Fruit fly (Drosophila melanogaster) whole organism, embryonic: Measurements from ENCODE around the gene CG12112.

Experiments
- Antp ChIP-seq: fragments of 200-800 bp; sonication (Bioruptor generic); optimal IDR thresholded peaks from 3 replicates; lab custom pipeline; 2016; ENCODE audit warnings: missing biosample characterization, missing genetic modification characterization
- BEAF-32 ChIP-seq: fragments of 200-800 bp; sonication (Bioruptor generic); optimal IDR thresholded peaks from 3 replicates; lab custom pipeline; 2017; ENCODE audit warnings: missing biosample characterization, missing genetic modification characterization, mild to moderate bottlenecking, moderate library complexity, missing genetic modification reagents
- Bdp1 ChIP-seq: fragments of 200-800 bp; sonication (Bioruptor generic); optimal IDR thresholded peaks from 3 replicates; lab custom pipeline; 2016; ENCODE audit warnings: missing biosample characterization, missing genetic modification characterization
- Blimp-1 ChIP-seq: fragments of 200-800 bp; sonication (Bioruptor generic); optimal IDR thresholded peaks from 3 replicates; lab custom pipeline; 2018; ENCODE audit warnings: missing biosample characterization, missing genetic modification characterization, mild to moderate bottlenecking, moderate library complexity, missing genetic modification reagents
- BtbVII ChIP-seq: fragments of 200-800 bp; sonication (Bioruptor generic); optimal IDR thresholded peaks from 3 replicates; lab custom pipeline; 2017; ENCODE audit warnings: missing biosample characterization, mild to moderate bottlenecking, missing genetic modification characterization
- C15 ChIP-seq: fragments of 200-800 bp; sonication (Bioruptor generic); IDR thresholded peaks from 3 replicates; pipeline ENCODE4 v1.3.6; 2022; ENCODE audit warnings: missing biosample characterization, missing genetic modification characterization
- CG12104 ChIP-seq: fragments of 200-800 bp; sonication (Bioruptor generic); optimal IDR thresholded peaks from 3 replicates; lab custom pipeline; 2016; ENCODE audit warnings: missing biosample characterization, missing genetic modification characterization
- CG13775 ChIP-seq: fragments of 200-800 bp; sonication (Bioruptor generic); optimal IDR thresholded peaks from 3 replicates; lab custom pipeline; 2017; ENCODE audit warnings: missing biosample characterization, mild to moderate bottlenecking, missing genetic modification characterization
- CG1529 ChIP-seq: fragments of 200-800 bp; sonication (Bioruptor generic); optimal IDR thresholded peaks from 3 replicates; lab custom pipeline; 2018; ENCODE audit warnings: missing biosample characterization, missing genetic modification characterization
- CG1603 ChIP-seq: fragments of 200-800 bp; sonication (Bioruptor generic); optimal IDR thresholded peaks from 2 replicates; lab custom pipeline; 2019; ENCODE audit warnings: missing biosample characterization, mild to moderate bottlenecking, missing genetic modification characterization, moderate library complexity
- CG17359 ChIP-seq: fragments of 200-800 bp; sonication (Bioruptor generic); optimal IDR thresholded peaks from 3 replicates; lab custom pipeline; 2018; ENCODE audit warnings: missing biosample characterization, mild to moderate bottlenecking, missing genetic modification characterization, moderate library complexity
- CG17361 ChIP-seq: fragments of 200-800 bp; sonication (Bioruptor generic); IDR thresholded peaks from 3 replicates; pipeline ENCODE4 v1.3.6; 2022; ENCODE audit warnings: missing biosample characterization, missing genetic modification characterization
- CG17385 ChIP-seq: fragments of 200-800 bp; sonication (Bioruptor generic); optimal IDR thresholded peaks from 3 replicates; lab custom pipeline; 2018; ENCODE audit warnings: missing biosample characterization, mild to moderate bottlenecking, missing genetic modification characterization
- CG17568 ChIP-seq: fragments of 200-800 bp; sonication (Bioruptor generic); optimal IDR thresholded peaks from 2 replicates; lab custom pipeline; 2018; ENCODE audit warnings: missing biosample characterization, mild to moderate bottlenecking, missing genetic modification characterization, moderate library complexity
- CG3281 ChIP-seq: fragments of 200-800 bp; sonication (Bioruptor generic); optimal IDR thresholded peaks from 3 replicates; lab custom pipeline; 2017; ENCODE audit warnings: missing biosample characterization, mild to moderate bottlenecking, missing genetic modification characterization
- CG4854 ChIP-seq: fragments of 200-800 bp; sonication (Bioruptor generic); optimal IDR thresholded peaks from 2 replicates; lab custom pipeline; 2016; ENCODE audit warnings: missing biosample characterization, missing genetic modification characterization, inconsistent platforms
- CG6654 ChIP-seq: fragments of 200-800 bp; sonication (Bioruptor generic); optimal IDR thresholded peaks from 2 replicates; lab custom pipeline; 2017; ENCODE audit warnings: missing biosample characterization, mild to moderate bottlenecking, missing genetic modification characterization
- CG8281 ChIP-seq: fragments of 200-800 bp; sonication (Bioruptor generic); optimal IDR thresholded peaks from 2 replicates; lab custom pipeline; 2018; ENCODE audit warnings: missing biosample characterization, mild to moderate bottlenecking, missing genetic modification characterization, moderate library complexity
- CG9727 ChIP-seq: fragments of 200-800 bp; sonication (Bioruptor generic); optimal IDR thresholded peaks from 3 replicates; lab custom pipeline; 2017; ENCODE audit warnings: missing biosample characterization, mild to moderate bottlenecking, missing genetic modification characterization
- D19A ChIP-seq: fragments of 200-800 bp; optimal IDR thresholded peaks from 3 replicates; lab custom pipeline; 2019; ENCODE audit warnings: missing biosample characterization, mild to moderate bottlenecking, missing genetic modification characterization, moderate library complexity
- Deaf1 ChIP-seq: fragments of 200-800 bp; optimal IDR thresholded peaks from 3 replicates; lab custom pipeline; 2019; ENCODE audit warnings: missing biosample characterization, mild to moderate bottlenecking, missing genetic modification characterization, moderate library complexity
- Doc2 ChIP-seq: fragments of 200-800 bp; sonication (Bioruptor generic); IDR thresholded peaks from 2 replicates; pipeline ENCODE4 v1.3.6; 2022; ENCODE audit warnings: missing biosample characterization, missing genetic modification characterization
- Dref ChIP-seq: fragments of 200-800 bp; sonication (Bioruptor generic); IDR thresholded peaks from 2 replicates; pipeline ENCODE4 v1.3.6; 2022; ENCODE audit warnings: missing biosample characterization, missing genetic modification characterization
- E2f1 ChIP-seq: fragments of 200-800 bp; sonication (Bioruptor generic); IDR thresholded peaks from 2 replicates; pipeline ENCODE4 v1.3.6; 2022; ENCODE audit warnings: missing biosample characterization, missing genetic modification characterization
- Fer2 ChIP-seq: fragments of 200-800 bp; sonication (Bioruptor generic); optimal IDR thresholded peaks from 2 replicates; lab custom pipeline; 2018; ENCODE audit warnings: missing biosample characterization, mild to moderate bottlenecking, missing genetic modification characterization, moderate library complexity
- H2.0 ChIP-seq: fragments of 200-800 bp; sonication (Bioruptor generic); IDR thresholded peaks from 2 replicates; pipeline ENCODE4 v1.3.6; 2022; ENCODE audit warnings: missing biosample characterization, missing genetic modification characterization
- HLH3B ChIP-seq: fragments of 200-800 bp; sonication (Bioruptor generic); IDR thresholded peaks from 2 replicates; pipeline ENCODE4 v1.3.6; 2022; ENCODE audit warnings: missing biosample characterization, missing genetic modification characterization
- MESR4 ChIP-seq: fragments of 200-800 bp; sonication (Bioruptor generic); optimal IDR thresholded peaks from 2 replicates; lab custom pipeline; 2018; ENCODE audit warnings: missing biosample characterization, mild to moderate bottlenecking, missing genetic modification characterization, moderate library complexity
- Mad ChIP-seq: fragments of 200-800 bp; sonication (Bioruptor generic); optimal IDR thresholded peaks from 2 replicates; lab custom pipeline; 2016; ENCODE audit warnings: missing biosample characterization, missing genetic modification characterization
- NC2β ChIP-seq: fragments of 200-800 bp; sonication (Bioruptor generic); optimal IDR thresholded peaks from 2 replicates; lab custom pipeline; 2016; ENCODE audit warnings: missing biosample characterization, missing genetic modification characterization
- NK7.1 ChIP-seq: fragments of 200-800 bp; sonication (Bioruptor generic); optimal IDR thresholded peaks from 3 replicates; lab custom pipeline; 2016; ENCODE audit warnings: missing biosample characterization, missing genetic modification characterization
- Poxn ChIP-seq: fragments of 200-800 bp; sonication (Bioruptor generic); IDR thresholded peaks from 2 replicates; pipeline ENCODE4 v1.3.6; 2022; ENCODE audit warnings: missing biosample characterization, missing genetic modification characterization
- Rfx ChIP-seq: fragments of 200-800 bp; sonication (Bioruptor generic); IDR thresholded peaks from 2 replicates; pipeline ENCODE4 v1.3.6; 2022; ENCODE audit warnings: missing biosample characterization, missing genetic modification characterization
- bowl ChIP-seq: fragments of 200-800 bp; sonication (Bioruptor generic); IDR thresholded peaks from 2 replicates; pipeline ENCODE4 v1.3.6; 2022; ENCODE audit warnings: missing biosample characterization, missing genetic modification characterization
- cas ChIP-seq: fragments of 200-800 bp; sonication (Bioruptor generic); IDR thresholded peaks from 2 replicates; pipeline ENCODE4 v1.3.6; 2022; ENCODE audit warnings: missing biosample characterization, missing genetic modification characterization
- cg ChIP-seq: fragments of 200-800 bp; sonication (Bioruptor generic); optimal IDR thresholded peaks from 3 replicates; lab custom pipeline; 2019; ENCODE audit warnings: missing biosample characterization, mild to moderate bottlenecking, missing genetic modification characterization, moderate library complexity
- crp ChIP-seq, 2 experiments: fragments of 200-800 bp; sonication (Bioruptor generic); optimal IDR thresholded peaks; 2 replicates in 1 of 2; 3 replicates in 1 of 2; lab custom pipeline; 2017; ENCODE audit warnings: missing biosample characterization in 2 of 2, missing genetic modification characterization in 2 of 2, mild to moderate bottlenecking in 1 of 2, moderate library complexity in 1 of 2
- disco-r ChIP-seq: fragments of 200-800 bp; sonication (Bioruptor generic); optimal IDR thresholded peaks from 2 replicates; lab custom pipeline; 2016; ENCODE audit warnings: missing biosample characterization, missing genetic modification characterization
- dm ChIP-seq: fragments of 200-800 bp; sonication (Bioruptor generic); optimal IDR thresholded peaks from 3 replicates; lab custom pipeline; 2016; ENCODE audit warnings: missing biosample characterization, missing genetic modification characterization
- hb ChIP-seq: fragments of 200-800 bp; sonication (Bioruptor generic); IDR thresholded peaks from 3 replicates; pipeline ENCODE4 v1.3.6; 2022; ENCODE audit warnings: missing biosample characterization, missing genetic modification characterization; ENCODE audit not compliant: partially characterized antibody
- ken ChIP-seq: fragments of 200-800 bp; sonication (Bioruptor generic); IDR thresholded peaks from 3 replicates; pipeline ENCODE4 v1.3.6; 2022; ENCODE audit warnings: missing biosample characterization, missing genetic modification characterization
- pan ChIP-seq, 4 experiments: fragments of >200 bp in 3 of 4; fragments of 200-800 bp in 1 of 4; sonication (Bioruptor generic) in 1 of 4; optimal IDR thresholded peaks in 3 of 4; IDR thresholded peaks in 1 of 4; 2 replicates each; pipeline versions ENCODE4 v1.3.6 to Lab custom; 2017 to 2022; ENCODE audit warnings: missing biosample characterization in 2 of 4, missing genetic modification characterization in 2 of 4, mixed read lengths in 1 of 4
- pros ChIP-seq: fragments of 200-800 bp; sonication (Bioruptor generic); optimal IDR thresholded peaks from 3 replicates; lab custom pipeline; 2019; ENCODE audit warnings: missing biosample characterization, mild to moderate bottlenecking, missing genetic modification characterization, moderate library complexity
- psq ChIP-seq: fragments of 200-800 bp; sonication (Bioruptor generic); optimal IDR thresholded peaks from 2 replicates; lab custom pipeline; 2017; ENCODE audit warnings: missing biosample characterization, missing genetic modification characterization
- pzg ChIP-seq: fragments of 200-800 bp; sonication (Bioruptor generic); optimal IDR thresholded peaks from 3 replicates; lab custom pipeline; 2018; ENCODE audit warnings: missing biosample characterization, mild to moderate bottlenecking, missing genetic modification characterization, moderate library complexity
- sd ChIP-seq: fragments of 200-800 bp; sonication (Bioruptor generic); optimal IDR thresholded peaks from 3 replicates; lab custom pipeline; 2018; ENCODE audit warnings: missing biosample characterization, mild to moderate bottlenecking, missing genetic modification characterization, moderate library complexity
- ssp ChIP-seq: fragments of 200-800 bp; sonication (Bioruptor generic); IDR thresholded peaks from 2 replicates; pipeline ENCODE4 v1.3.6; 2022; ENCODE audit warnings: missing biosample characterization, missing genetic modification characterization
- trem ChIP-seq: fragments of 200-800 bp; optimal IDR thresholded peaks from 3 replicates; lab custom pipeline; 2019; ENCODE audit warnings: missing biosample characterization, mild to moderate bottlenecking, missing genetic modification characterization, moderate library complexity
- unc-4 ChIP-seq: fragments of 200-800 bp; sonication (Bioruptor generic); IDR thresholded peaks from 2 replicates; pipeline ENCODE4 v1.3.6; 2022; ENCODE audit warnings: missing biosample characterization, missing genetic modification characterization; ENCODE audit not compliant: partially characterized antibody
- yki ChIP-seq: fragments of >200 bp; optimal IDR thresholded peaks from 3 replicates; lab custom pipeline; 2018

Gene CG12112

DNA sequence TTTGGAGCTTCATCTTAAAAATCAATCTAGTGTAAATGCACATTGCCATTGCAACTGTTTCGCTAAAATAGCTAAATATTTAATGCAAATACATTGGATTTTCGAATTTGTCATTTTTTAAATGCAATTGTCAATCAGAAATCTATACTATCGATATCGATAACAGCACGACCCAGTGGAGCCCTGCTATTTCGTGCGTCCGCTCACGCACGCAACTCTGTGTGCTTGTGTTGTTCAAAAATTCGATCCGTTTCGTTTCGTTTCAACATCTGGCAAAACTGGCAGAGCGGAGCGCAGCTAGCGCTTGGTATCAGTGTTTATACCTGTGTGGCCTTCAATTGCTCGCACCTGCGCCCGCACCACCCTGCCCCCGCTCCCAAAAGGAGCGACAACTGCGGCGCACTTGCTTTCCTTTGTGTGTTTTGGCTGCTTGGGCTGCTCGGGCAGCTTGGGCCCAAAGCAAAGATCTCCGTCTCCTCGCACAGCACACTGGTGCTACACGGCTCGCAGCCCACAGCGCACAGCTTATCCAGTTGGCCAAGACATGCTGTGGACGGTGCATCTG is 28.7 kb upstream of the CG12112 start, which contains the start of gene CG12081 (continued):
- TF ChIP-seq ssp (GFP tag; lab: Robert Waterston, UW) (peak; percentile 95), Bdp1 (GFP tag; lab: Kevin White, UChicago) (no peak), CG17359 (tag; lab: Kevin White, UChicago) (no peak), hb (GFP tag; lab: Robert Waterston, UW) (peak; percentile 85), Blimp-1 (no peak), dm (GFP tag; lab: Kevin White, UChicago) (no peak), disco-r (GFP tag; lab: Kevin White, UChicago) (no peak), ken (GFP tag; lab: Robert Waterston, UW) (no peak), sd (tag; lab: Kevin White, UChicago) (peak; percentile 60), Fer2 (tag; lab: Kevin White, UChicago) (no peak), CG4854 (GFP tag; lab: Kevin White, UChicago) (no peak), CG1529 (GFP tag; lab: Kevin White, UChicago) (no peak), BEAF-32 (peak; percentile 89), Mad (GFP tag; lab: Kevin White, UChicago) (no peak), yki (lab: Kevin White, UChicago) (no peak), CG8281 (tag; lab: Kevin White, UChicago) (no peak), Deaf1 (tag; lab: Kevin White, UChicago) (no peak), crp (GFP tag; optimal IDR thresholded peaks at IDR 0.05; lab: Kevin White, UChicago) (peak in 1 of 2 experiments; percentile 42), C15 (no peak), bowl (GFP tag; lab: Robert Waterston, UW) (no peak), Poxn (GFP tag; lab: Robert Waterston, UW) (no peak), BtbVII (GFP tag; lab: Kevin White, UChicago) (no peak), CG3281 (GFP tag; lab: Kevin White, UChicago) (no peak), trem (tag; lab: Kevin White, UChicago) (peak; percentile 53), Doc2 (GFP tag; lab: Robert Waterston, UW) (no peak), MESR4 (GFP tag; lab: Kevin White, UChicago) (peak; percentile 86), D19A (no peak), CG17385 (GFP tag; lab: Kevin White, UChicago) (no peak), Rfx (GFP tag; lab: Robert Waterston, UW) (peak; percentile 42; the same call in 1 of the 2 replicates), HLH3B (no peak), CG9727 (GFP tag; lab: Kevin White, UChicago) (no peak), Antp (GFP tag; lab: Kevin White, UChicago) (peak; percentile 3), psq (GFP tag; lab: Kevin White, UChicago) (no peak), Dref (GFP tag; lab: Robert Waterston, UW) (peak; percentile 89), cg (GFP tag; lab: Kevin White, UChicago) (peak; percentile 33), cas (no peak), CG6654 (GFP tag; lab: Kevin White, UChicago) (no peak), CG12104 (GFP tag; lab: Kevin White, UChicago) (no peak), CG1603 (tag; lab: Kevin White, UChicago) (peak; percentile 88), pan (optimal IDR thresholded peaks at IDR 0.05; lab: Kevin White, UChicago) (no peak), pan (GFP tag; optimal IDR thresholded peaks at IDR 0.05 in 1 of 2, IDR thresholded peaks at IDR 0.05 in 1 of 2) (no peak), CG17361 (GFP tag; lab: Robert Waterston, UW) (no peak), H2.0 (GFP tag; lab: Robert Waterston, UW) (no peak), unc-4 (GFP tag; lab: Robert Waterston, UW) (peak; percentile 83), NK7.1 (GFP tag; lab: Kevin White, UChicago) (no peak), E2f1 (no peak), pzg (GFP tag; lab: Kevin White, UChicago) (peak; percentile 80), pros (GFP tag; lab: Kevin White, UChicago) (no peak), CG13775 (GFP tag; lab: Kevin White, UChicago) (no peak), CG17568 (GFP tag; lab: Kevin White, UChicago) (no peak), NC2β (GFP tag; lab: Kevin White, UChicago) (no peak)
